Fruit fly (Drosophila melanogaster): Measurements from ENCODE around the gene Npc2c.

The Npc2c gene

dm6 chr3R:10042664-10043372 lies 17.2 kb upstream of the Npc2c start, which contains the start of the genes Mical and CG3909:
Gene Mical, minus strand, starts transcription at chr3R:10042895.
Gene CG3909, plus strand, starts transcription at chr3R:10043270.
- TF ChIP-seq nerfin-2 (GFP tag; IDR thresholded peaks at IDR 0.05; ENCODE audit: partially characterized antibody) (peak; percentile 84), CG8944 (GFP tag; optimal IDR thresholded peaks at IDR 0.05) (no peak), fd96Cb (tag; optimal IDR thresholded peaks at IDR 0.05) (peak; percentile 78), CG12299 (tag; optimal IDR thresholded peaks at IDR 0.05) (peak; percentile 69), CG2116 (GFP tag; optimal IDR thresholded peaks at IDR 0.05) (peak; percentile 66), CG8388 (GFP tag; optimal IDR thresholded peaks at IDR 0.05) (peak; percentile 96), CG4282 (GFP tag; optimal IDR thresholded peaks at IDR 0.05) (peak; percentile 50), CG6683 (GFP tag; optimal IDR thresholded peaks at IDR 0.05) (peak; percentile 65), sens-2 (GFP tag; IDR thresholded peaks at IDR 0.05) (peak; percentile 48), Camta (GFP tag; optimal IDR thresholded peaks at IDR 0.05) (no peak), Aef1 (GFP tag; IDR thresholded peaks at IDR 0.05) (peak; percentile 84), CG17186 (GFP tag; optimal IDR thresholded peaks at IDR 0.05) (peak; percentile 13), crp (GFP tag; optimal IDR thresholded peaks at IDR 0.05) (peak in 1 of 2 experiments; percentile 58), CG18262 (tag; optimal IDR thresholded peaks at IDR 0.05) (peak; percentile 91), nom (GFP tag; optimal IDR thresholded peaks at IDR 0.05) (peak; percentile 49), CG12391 (tag; optimal IDR thresholded peaks at IDR 0.05) (peak; percentile 94), eyg (GFP tag; optimal IDR thresholded peaks at IDR 0.05) (peak; percentile 29), gt (GFP tag; IDR thresholded peaks at IDR 0.05) (peak; percentile 61), CG12942 (GFP tag; optimal IDR thresholded peaks at IDR 0.05) (peak; percentile 85), CG31441 (GFP tag; IDR thresholded peaks at IDR 0.05) (peak; percentile 92), CG10431 (GFP tag; optimal IDR thresholded peaks at IDR 0.05) (no peak), sens (GFP tag) (peak; percentile 85), salm (tag; optimal IDR thresholded peaks at IDR 0.05) (peak; percentile 61), CG12104 (GFP tag; optimal IDR thresholded peaks at IDR 0.05) (peak; percentile 80), Hsf (GFP tag; optimal IDR thresholded peaks at IDR 0.05) (peak; percentile 63), Bteb2 (GFP tag; optimal IDR thresholded peaks at IDR 0.05) (peak; percentile 49), CG4730 (GFP tag; IDR thresholded peaks at IDR 0.05) (peak; percentile 89), tio (GFP tag; optimal IDR thresholded peaks at IDR 0.05) (peak; percentile 67), CG3847 (GFP tag; IDR thresholded peaks at IDR 0.05) (peak; percentile 86), Hr39 (optimal IDR thresholded peaks at IDR 0.05) (no peak), Spps (tag; optimal IDR thresholded peaks at IDR 0.05) (peak; percentile 37), ewg (GFP tag; optimal IDR thresholded peaks at IDR 0.05) (peak; percentile 38), Atf-2 (GFP tag; optimal IDR thresholded peaks at IDR 0.05) (peak; percentile 22), Bgb (GFP tag; IDR thresholded peaks at IDR 0.05; ENCODE audit: partially characterized antibody) (peak; percentile 46), twi (tag; optimal IDR thresholded peaks at IDR 0.05) (peak; percentile 70), cas (GFP tag; IDR thresholded peaks at IDR 0.05) (peak; percentile 83; the same call in 1 of the 2 replicates), danr (GFP tag; IDR thresholded peaks at IDR 0.05) (0 out of 2 replicates have a peak, but pooled peaks have one; percentile 30), Taf1 (GFP tag; IDR thresholded peaks at IDR 0.05) (peak; percentile 87), Atf6 (GFP tag; IDR thresholded peaks at IDR 0.05) (peak; percentile 76), CG4360 (GFP tag; IDR thresholded peaks at IDR 0.05) (no peak), trh (GFP tag; optimal IDR thresholded peaks at IDR 0.05) (peak; percentile 2), eve (GFP tag; optimal IDR thresholded peaks at IDR 0.05) (no peak), ssp (GFP tag; IDR thresholded peaks at IDR 0.05) (peak; percentile 83), lilli (GFP tag; optimal IDR thresholded peaks at IDR 0.05) (peak; percentile 66), CG16815 (GFP tag; optimal IDR thresholded peaks at IDR 0.05) (peak; percentile 66), ind (GFP tag; optimal IDR thresholded peaks at IDR 0.05) (peak; percentile 86), aop (GFP tag; IDR thresholded peaks at IDR 0.05) (peak; percentile 43; the same call in 1 of the 2 replicates), YL-1 (GFP tag; optimal IDR thresholded peaks at IDR 0.05) (peak; percentile 53), Dp (GFP tag; optimal IDR thresholded peaks at IDR 0.05) (peak; percentile 34), CG1233 (GFP tag; optimal IDR thresholded peaks at IDR 0.05) (peak; percentile 76)

Data from whole organism, embryonic.